Fruit fly (Drosophila melanogaster) whole organism, embryonic: ENCODE data around the gene ZnT63C.

Experiments used
- Abd-B ChIP-seq: fragments of 200-800 bp; sonication (Bioruptor generic); optimal IDR thresholded peaks from 2 replicates; lab custom pipeline; 2018; ENCODE audit warnings: missing biosample characterization, mild to moderate bottlenecking, missing genetic modification characterization, moderate library complexity
- Aef1 ChIP-seq: fragments of 200-800 bp; sonication (Bioruptor generic); IDR thresholded peaks from 3 replicates; pipeline ENCODE4 v1.3.6; 2022; ENCODE audit warnings: missing biosample characterization, missing genetic modification characterization
- Atf-2 ChIP-seq: fragments of 200-800 bp; sonication (Bioruptor generic); optimal IDR thresholded peaks from 2 replicates; lab custom pipeline; 2016; ENCODE audit warnings: missing biosample characterization, missing genetic modification characterization
- B-H1 ChIP-seq: fragments of 200-800 bp; sonication (Bioruptor generic); IDR thresholded peaks from 3 replicates; pipeline ENCODE4 v1.3.6; 2022; ENCODE audit warnings: missing biosample characterization, missing genetic modification characterization
- CG10431 ChIP-seq: fragments of 200-800 bp; sonication (Bioruptor generic); optimal IDR thresholded peaks from 3 replicates; lab custom pipeline; 2018; ENCODE audit warnings: missing biosample characterization, mild to moderate bottlenecking, missing genetic modification characterization
- CG11398 ChIP-seq: fragments of 200-800 bp; sonication (Bioruptor generic); optimal IDR thresholded peaks from 2 replicates; lab custom pipeline; 2016; ENCODE audit warnings: missing biosample characterization, missing genetic modification characterization
- CG11723 ChIP-seq: fragments of 200-800 bp; sonication (Bioruptor generic); optimal IDR thresholded peaks from 2 replicates; lab custom pipeline; 2017; ENCODE audit warnings: missing biosample characterization, mild to moderate bottlenecking, missing genetic modification characterization
- CG12391 ChIP-seq: fragments of 200-800 bp; sonication (Bioruptor generic); optimal IDR thresholded peaks from 3 replicates; lab custom pipeline; 2018; ENCODE audit warnings: missing biosample characterization, mild to moderate bottlenecking, missing genetic modification characterization, moderate library complexity
- CG13894 ChIP-seq: fragments of 200-800 bp; sonication (Bioruptor generic); optimal IDR thresholded peaks from 3 replicates; lab custom pipeline; 2018; ENCODE audit warnings: missing biosample characterization, mild to moderate bottlenecking, missing genetic modification characterization, moderate library complexity
- CG16779 ChIP-seq: fragments of 200-800 bp; sonication (Bioruptor generic); IDR thresholded peaks from 2 replicates; pipeline ENCODE4 v1.3.6; 2022; ENCODE audit warnings: missing biosample characterization, missing genetic modification characterization
- CG17359 ChIP-seq: fragments of 200-800 bp; sonication (Bioruptor generic); optimal IDR thresholded peaks from 3 replicates; lab custom pipeline; 2018; ENCODE audit warnings: missing biosample characterization, mild to moderate bottlenecking, missing genetic modification characterization, moderate library complexity
- CG17802 ChIP-seq: fragments of 200-800 bp; sonication (Bioruptor generic); optimal IDR thresholded peaks from 2 replicates; lab custom pipeline; 2018; ENCODE audit warnings: missing biosample characterization, mild to moderate bottlenecking, missing genetic modification characterization, moderate library complexity
- CG18476 ChIP-seq: fragments of 200-800 bp; sonication (Bioruptor generic); optimal IDR thresholded peaks from 2 replicates; lab custom pipeline; 2016; ENCODE audit warnings: missing biosample characterization, mild to moderate bottlenecking, missing genetic modification characterization
- CG18764 ChIP-seq: fragments of 200-800 bp; sonication (Bioruptor generic); optimal IDR thresholded peaks from 3 replicates; lab custom pipeline; 2016; ENCODE audit warnings: missing biosample characterization, missing genetic modification characterization
- CG2202 ChIP-seq: fragments of 200-800 bp; sonication (Bioruptor generic); optimal IDR thresholded peaks from 2 replicates; lab custom pipeline; 2018; ENCODE audit warnings: missing biosample characterization, mild to moderate bottlenecking, missing genetic modification characterization
- CG7357 ChIP-seq: fragments of 200-800 bp; sonication (Bioruptor generic); IDR thresholded peaks from 3 replicates; pipeline ENCODE4 v1.3.6; 2022; ENCODE audit warnings: missing biosample characterization, missing genetic modification characterization
- CG8388 ChIP-seq: fragments of 200-800 bp; sonication (Bioruptor generic); optimal IDR thresholded peaks from 2 replicates; lab custom pipeline; 2019; ENCODE audit warnings: missing biosample characterization, mild to moderate bottlenecking, missing genetic modification characterization, moderate library complexity
- CG8765 ChIP-seq: fragments of 200-800 bp; sonication (Bioruptor generic); IDR thresholded peaks from 2 replicates; pipeline ENCODE4 v1.3.6; 2022; ENCODE audit warnings: missing biosample characterization, missing genetic modification characterization
- CG9437 ChIP-seq: fragments of 200-800 bp; sonication (Bioruptor generic); optimal IDR thresholded peaks from 2 replicates; lab custom pipeline; 2018; ENCODE audit warnings: missing biosample characterization, mild to moderate bottlenecking, missing genetic modification characterization
- CG9797 ChIP-seq: fragments of 200-800 bp; sonication (Bioruptor generic); optimal IDR thresholded peaks from 3 replicates; lab custom pipeline; 2018; ENCODE audit warnings: missing biosample characterization, mild to moderate bottlenecking, missing genetic modification characterization
- Deaf1 ChIP-seq: fragments of 200-800 bp; optimal IDR thresholded peaks from 3 replicates; lab custom pipeline; 2019; ENCODE audit warnings: missing biosample characterization, mild to moderate bottlenecking, missing genetic modification characterization, moderate library complexity
- Doc2 ChIP-seq: fragments of 200-800 bp; sonication (Bioruptor generic); IDR thresholded peaks from 2 replicates; pipeline ENCODE4 v1.3.6; 2022; ENCODE audit warnings: missing biosample characterization, missing genetic modification characterization
- Doc3 ChIP-seq: fragments of 200-800 bp; sonication (Bioruptor generic); IDR thresholded peaks from 3 replicates; pipeline ENCODE4 v1.3.6; 2022; ENCODE audit warnings: missing biosample characterization, missing genetic modification characterization; ENCODE audit not compliant: partially characterized antibody
- E2f1 ChIP-seq: fragments of 200-800 bp; sonication (Bioruptor generic); IDR thresholded peaks from 2 replicates; pipeline ENCODE4 v1.3.6; 2022; ENCODE audit warnings: missing biosample characterization, missing genetic modification characterization
- HLH4C ChIP-seq: fragments of 200-800 bp; sonication (Bioruptor generic); IDR thresholded peaks from 3 replicates; pipeline ENCODE4 v1.3.6; 2022; ENCODE audit warnings: missing biosample characterization, missing genetic modification characterization; ENCODE audit not compliant: partially characterized antibody
- Hmr ChIP-seq: fragments of 200-800 bp; sonication (Bioruptor generic); optimal IDR thresholded peaks from 3 replicates; lab custom pipeline; 2017; ENCODE audit warnings: mild to moderate bottlenecking, missing biosample characterization, missing genetic modification reagents, missing genetic modification characterization
- MBD-R2 ChIP-seq: fragments of 200-800 bp; sonication (Bioruptor generic); IDR thresholded peaks from 2 replicates; pipeline ENCODE4 v1.3.6; 2022; ENCODE audit warnings: missing biosample characterization, missing genetic modification characterization
- Max ChIP-seq: fragments of 200-800 bp; sonication (Bioruptor generic); optimal IDR thresholded peaks from 2 replicates; lab custom pipeline; 2016; ENCODE audit warnings: missing biosample characterization, mild to moderate bottlenecking, missing genetic modification characterization
- NC2α ChIP-seq: fragments of 200-800 bp; sonication (Bioruptor generic); optimal IDR thresholded peaks from 2 replicates; lab custom pipeline; 2016; ENCODE audit warnings: missing biosample characterization, missing genetic modification characterization
- Poxn ChIP-seq: fragments of 200-800 bp; sonication (Bioruptor generic); IDR thresholded peaks from 2 replicates; pipeline ENCODE4 v1.3.6; 2022; ENCODE audit warnings: missing biosample characterization, missing genetic modification characterization
- Rfx ChIP-seq: fragments of 200-800 bp; sonication (Bioruptor generic); IDR thresholded peaks from 2 replicates; pipeline ENCODE4 v1.3.6; 2022; ENCODE audit warnings: missing biosample characterization, missing genetic modification characterization
- Six4 ChIP-seq: fragments of 200-800 bp; sonication (Bioruptor generic); optimal IDR thresholded peaks from 2 replicates; lab custom pipeline; 2016; ENCODE audit warnings: missing biosample characterization, missing genetic modification characterization
- br ChIP-seq: fragments of >200 bp; optimal IDR thresholded peaks from 2 replicates; lab custom pipeline; 2017
- btn ChIP-seq: fragments of 200-800 bp; sonication (Bioruptor generic); optimal IDR thresholded peaks from 2 replicates; lab custom pipeline; 2016; ENCODE audit warnings: missing biosample characterization, missing genetic modification characterization
- corto ChIP-seq: fragments of 200-800 bp; sonication (Bioruptor generic); optimal IDR thresholded peaks from 2 replicates; lab custom pipeline; 2016; ENCODE audit warnings: missing biosample characterization, mild to moderate bottlenecking, missing genetic modification characterization, moderate library complexity
- cwo ChIP-seq: fragments of 200-800 bp; sonication (Bioruptor generic); optimal IDR thresholded peaks from 3 replicates; lab custom pipeline; 2017; ENCODE audit warnings: missing biosample characterization, missing genetic modification characterization, mild to moderate bottlenecking, moderate library complexity, missing genetic modification reagents
- dimm ChIP-seq: fragments of 200-800 bp; sonication (Bioruptor generic); IDR thresholded peaks from 2 replicates; pipeline ENCODE4 v1.3.6; 2022; ENCODE audit warnings: missing biosample characterization, missing genetic modification characterization
- dpn ChIP-seq, 2 experiments: fragments of 200-800 bp; sonication (Bioruptor generic); optimal IDR thresholded peaks; 3 replicates each; lab custom pipeline; 2016; ENCODE audit warnings: missing biosample characterization in 2 of 2, missing genetic modification characterization in 2 of 2
- ewg ChIP-seq: fragments of 200-800 bp; sonication (Bioruptor generic); optimal IDR thresholded peaks from 3 replicates; lab custom pipeline; 2017; ENCODE audit warnings: mild to moderate bottlenecking, missing biosample characterization, missing genetic modification reagents, missing genetic modification characterization
- lbe ChIP-seq: fragments of 200-800 bp; sonication (Bioruptor generic); optimal IDR thresholded peaks from 2 replicates; lab custom pipeline; 2016; ENCODE audit warnings: missing biosample characterization, mild to moderate bottlenecking, missing genetic modification characterization
- lmd ChIP-seq: fragments of 200-800 bp; sonication (Bioruptor generic); IDR thresholded peaks from 2 replicates; pipeline ENCODE4 v1.3.6; 2022; ENCODE audit warnings: missing biosample characterization, missing genetic modification characterization
- lov ChIP-seq, 2 experiments: fragments of 200-800 bp in 1 of 2; fragments of >200 bp in 1 of 2; sonication (Bioruptor generic) in 1 of 2; IDR thresholded peaks in 1 of 2; optimal IDR thresholded peaks in 1 of 2; 2 replicates in 1 of 2; 3 replicates in 1 of 2; pipeline versions ENCODE4 v1.3.6 to Lab custom; 2017 to 2022; ENCODE audit warnings: missing biosample characterization in 1 of 2, missing genetic modification characterization in 1 of 2
- luna ChIP-seq: fragments of 200-800 bp; sonication (Bioruptor generic); optimal IDR thresholded peaks from 2 replicates; lab custom pipeline; 2016; ENCODE audit warnings: missing biosample characterization, missing genetic modification characterization
- nau ChIP-seq: fragments of 200-800 bp; sonication (Bioruptor generic); optimal IDR thresholded peaks from 3 replicates; lab custom pipeline; 2017; ENCODE audit warnings: missing biosample characterization, mild to moderate bottlenecking, missing genetic modification characterization, missing genetic modification reagents
- oc ChIP-seq: fragments of 200-800 bp; sonication (Bioruptor generic); optimal IDR thresholded peaks from 2 replicates; lab custom pipeline; 2018; ENCODE audit warnings: missing biosample characterization, mild to moderate bottlenecking, missing genetic modification characterization, moderate library complexity
- pzg ChIP-seq: fragments of 200-800 bp; sonication (Bioruptor generic); optimal IDR thresholded peaks from 3 replicates; lab custom pipeline; 2018; ENCODE audit warnings: missing biosample characterization, mild to moderate bottlenecking, missing genetic modification characterization, moderate library complexity
- ranshi ChIP-seq: fragments of 200-800 bp; sonication (Bioruptor generic); IDR thresholded peaks from 2 replicates; pipeline ENCODE4 v1.3.6; 2022; ENCODE audit warnings: missing biosample characterization, missing genetic modification characterization
- row ChIP-seq: fragments of 200-800 bp; sonication (Bioruptor generic); IDR thresholded peaks from 3 replicates; pipeline ENCODE4 v1.3.6; 2022; ENCODE audit warnings: missing biosample characterization, missing genetic modification characterization
- tin ChIP-seq: fragments of 200-800 bp; sonication (Bioruptor generic); optimal IDR thresholded peaks from 3 replicates; lab custom pipeline; 2016; ENCODE audit warnings: missing biosample characterization, missing genetic modification characterization
- trem ChIP-seq: fragments of 200-800 bp; optimal IDR thresholded peaks from 3 replicates; lab custom pipeline; 2019; ENCODE audit warnings: missing biosample characterization, mild to moderate bottlenecking, missing genetic modification characterization, moderate library complexity

The ZnT63C gene

dm6 chr3L:3301171-3301738 lies 2.3 kb upstream of the ZnT63C start (continued):
- TF ChIP-seq Max (GFP tag; lab: Kevin White, UChicago) (peak; percentile 89), CG16779 (peak; percentile 61; the same call in 1 of the 2 replicates), CG8388 (GFP tag; lab: Kevin White, UChicago) (peak; percentile 90), dimm (peak; percentile 84), CG9437 (peak; percentile 87), CG11398 (peak; percentile 83), dpn (GFP tag; optimal IDR thresholded peaks at IDR 0.05; lab: Kevin White, UChicago) (peak; percentile 90 to 91), Doc2 (no peak), tin (GFP tag; lab: Kevin White, UChicago) (peak; percentile 86), oc (tag; lab: Kevin White, UChicago) (peak; percentile 88), trem (tag; lab: Kevin White, UChicago) (peak; percentile 87), luna (peak; percentile 70), Atf-2 (GFP tag; lab: Kevin White, UChicago) (peak; percentile 86), CG18476 (GFP tag; lab: Kevin White, UChicago) (peak; percentile 83), MBD-R2 (GFP tag; lab: Robert Waterston, UW) (peak; percentile 64; the same call in 1 of the 2 replicates), E2f1 (GFP tag; lab: Robert Waterston, UW) (peak; percentile 90), CG10431 (GFP tag; lab: Kevin White, UChicago) (peak; percentile 70), row (GFP tag; lab: Robert Waterston, UW) (peak; percentile 96), B-H1 (GFP tag; lab: Robert Waterston, UW) (peak; percentile 79), Deaf1 (tag; lab: Kevin White, UChicago) (peak; percentile 77), Abd-B (GFP tag; lab: Kevin White, UChicago) (peak; percentile 85), CG11723 (GFP tag; lab: Kevin White, UChicago) (peak; percentile 84), CG18764 (GFP tag; lab: Kevin White, UChicago) (peak; percentile 85), cwo (GFP tag; lab: Kevin White, UChicago) (peak; percentile 92), Hmr (peak; percentile 94), CG12391 (tag; lab: Kevin White, UChicago) (peak; percentile 95), CG8765 (GFP tag; lab: Robert Waterston, UW) (peak; percentile 34; the same call in 1 of the 2 replicates), HLH4C (GFP tag; lab: Robert Waterston, UW) (no peak), CG17359 (tag; lab: Kevin White, UChicago) (peak; percentile 95), CG9797 (GFP tag; lab: Kevin White, UChicago) (no peak), pzg (GFP tag; lab: Kevin White, UChicago) (no peak), Poxn (GFP tag; lab: Robert Waterston, UW) (peak; percentile 70), CG17802 (tag; lab: Kevin White, UChicago) (peak; percentile 57), Aef1 (GFP tag; lab: Robert Waterston, UW) (peak; percentile 89), CG2202 (tag; lab: Kevin White, UChicago) (peak; percentile 79), CG7357 (GFP tag; lab: Robert Waterston, UW) (peak; percentile 85), NC2α (GFP tag; lab: Kevin White, UChicago) (peak; percentile 84), CG13894 (peak; percentile 79), ewg (GFP tag; lab: Kevin White, UChicago) (peak; percentile 81), Rfx (GFP tag; lab: Robert Waterston, UW) (peak; percentile 92), Doc3 (no peak), br (lab: Kevin White, UChicago) (no peak), ranshi (GFP tag; lab: Robert Waterston, UW) (peak; percentile 94), lov (optimal IDR thresholded peaks at IDR 0.05; lab: Kevin White, UChicago) (no peak), lov (GFP tag; IDR thresholded peaks at IDR 0.05; lab: Robert Waterston, UW) (peak; percentile 40; the same call in 1 of the 3 replicates), lbe (GFP tag; lab: Kevin White, UChicago) (peak; percentile 42), Six4 (GFP tag; lab: Kevin White, UChicago) (peak; percentile 89), nau (peak; percentile 88), lmd (GFP tag; lab: Robert Waterston, UW) (peak; percentile 85), btn (GFP tag; lab: Kevin White, UChicago) (peak; percentile 74), corto (GFP tag; lab: Kevin White, UChicago) (peak; percentile 7)
